Fruit fly (Drosophila melanogaster) whole organism, embryonic: ENCODE measurements around the gene Mst85C.

ENCODE experiments used
- Adf1 ChIP-seq: fragments of 200-800 bp; sonication (Bioruptor generic); IDR thresholded peaks from 2 replicates; pipeline ENCODE4 v1.3.6; 2022; ENCODE audit warnings: missing biosample characterization, missing genetic modification characterization
- Antp ChIP-seq: fragments of 200-800 bp; sonication (Bioruptor generic); optimal IDR thresholded peaks from 3 replicates; lab custom pipeline; 2016; ENCODE audit warnings: missing biosample characterization, missing genetic modification characterization
- Bgb ChIP-seq: fragments of 200-800 bp; sonication (Bioruptor generic); IDR thresholded peaks from 2 replicates; pipeline ENCODE4 v1.3.6; 2022; ENCODE audit warnings: missing biosample characterization, missing genetic modification characterization; ENCODE audit not compliant: partially characterized antibody
- CG12236 ChIP-seq: fragments of 200-800 bp; sonication (Bioruptor generic); optimal IDR thresholded peaks from 2 replicates; lab custom pipeline; 2016; ENCODE audit warnings: missing biosample characterization, missing genetic modification characterization
- CG12942 ChIP-seq: fragments of 200-800 bp; sonication (Bioruptor generic); optimal IDR thresholded peaks from 3 replicates; lab custom pipeline; 2016; ENCODE audit warnings: missing biosample characterization, missing genetic modification characterization
- CG13287 ChIP-seq: fragments of 200-800 bp; sonication (Bioruptor generic); IDR thresholded peaks from 2 replicates; pipeline ENCODE4 v1.3.6; 2022; ENCODE audit warnings: missing biosample characterization, missing genetic modification characterization; ENCODE audit not compliant: partially characterized antibody
- CG14050 ChIP-seq: fragments of 200-800 bp; sonication (Bioruptor generic); IDR thresholded peaks from 3 replicates; pipeline ENCODE4 v1.3.6; 2022; ENCODE audit warnings: missing biosample characterization, missing genetic modification characterization
- CG15011 ChIP-seq: fragments of 200-800 bp; sonication (Bioruptor generic); optimal IDR thresholded peaks from 3 replicates; lab custom pipeline; 2018; ENCODE audit warnings: missing biosample characterization, mild to moderate bottlenecking, missing genetic modification characterization
- CG15601 ChIP-seq: fragments of 200-800 bp; sonication (Bioruptor generic); optimal IDR thresholded peaks from 3 replicates; lab custom pipeline; 2019; ENCODE audit warnings: missing biosample characterization, mild to moderate bottlenecking, missing genetic modification characterization, moderate library complexity
- CG15696 ChIP-seq: fragments of 200-800 bp; sonication (Bioruptor generic); optimal IDR thresholded peaks from 2 replicates; lab custom pipeline; 2019; ENCODE audit warnings: missing biosample characterization, mild to moderate bottlenecking, missing genetic modification characterization, moderate library complexity
- CG2120 ChIP-seq: fragments of 200-800 bp; sonication (Bioruptor generic); optimal IDR thresholded peaks from 3 replicates; lab custom pipeline; 2016; ENCODE audit warnings: missing biosample characterization, missing genetic modification characterization
- CG2199 ChIP-seq: fragments of 200-800 bp; sonication (Bioruptor generic); IDR thresholded peaks from 3 replicates; pipeline ENCODE4 v1.3.6; 2022; ENCODE audit warnings: missing biosample characterization, missing genetic modification characterization
- CG2875 ChIP-seq: fragments of 200-800 bp; sonication (Bioruptor generic); optimal IDR thresholded peaks from 2 replicates; lab custom pipeline; 2017; ENCODE audit warnings: missing biosample characterization, mild to moderate bottlenecking, missing genetic modification characterization, missing genetic modification reagents
- CG31224 ChIP-seq: fragments of 200-800 bp; sonication (Bioruptor generic); IDR thresholded peaks from 2 replicates; pipeline ENCODE4 v1.3.6; 2022; ENCODE audit warnings: missing biosample characterization, missing genetic modification characterization
- CG34422 ChIP-seq: fragments of 200-800 bp; sonication (Bioruptor generic); IDR thresholded peaks from 3 replicates; pipeline ENCODE4 v1.3.6; 2022; ENCODE audit warnings: missing biosample characterization, missing genetic modification characterization
- CG7372 ChIP-seq: fragments of 200-800 bp; sonication (Bioruptor generic); IDR thresholded peaks from 2 replicates; pipeline ENCODE4 v1.3.6; 2022; ENCODE audit warnings: missing biosample characterization, missing genetic modification characterization
- CG9797 ChIP-seq: fragments of 200-800 bp; sonication (Bioruptor generic); optimal IDR thresholded peaks from 3 replicates; lab custom pipeline; 2018; ENCODE audit warnings: missing biosample characterization, mild to moderate bottlenecking, missing genetic modification characterization
- Dip3 ChIP-seq: fragments of 200-800 bp; sonication (Bioruptor generic); optimal IDR thresholded peaks from 3 replicates; lab custom pipeline; 2016; ENCODE audit warnings: missing biosample characterization, missing genetic modification characterization
- E2f1 ChIP-seq: fragments of 200-800 bp; sonication (Bioruptor generic); IDR thresholded peaks from 2 replicates; pipeline ENCODE4 v1.3.6; 2022; ENCODE audit warnings: missing biosample characterization, missing genetic modification characterization
- ERR ChIP-seq: fragments of 200-800 bp; sonication (Bioruptor generic); optimal IDR thresholded peaks from 2 replicates; lab custom pipeline; 2016; ENCODE audit warnings: missing biosample characterization, missing genetic modification characterization
- Eip74EF ChIP-seq, 2 experiments: fragments of 200-800 bp in 1 of 2; fragments of >200 bp in 1 of 2; sonication (Bioruptor generic) in 1 of 2; optimal IDR thresholded peaks; 2 replicates each; lab custom pipeline; 2017 to 2019; ENCODE audit warnings: missing biosample characterization in 2 of 2, missing genetic modification characterization in 2 of 2, mild to moderate bottlenecking in 1 of 2, moderate library complexity in 1 of 2
- Ets97D ChIP-seq: fragments of 200-800 bp; sonication (Bioruptor generic); optimal IDR thresholded peaks from 3 replicates; lab custom pipeline; 2016; ENCODE audit warnings: missing biosample characterization, missing genetic modification characterization
- H15 ChIP-seq: fragments of 200-800 bp; sonication (Bioruptor generic); IDR thresholded peaks from 3 replicates; pipeline ENCODE4 v1.3.6; 2022; ENCODE audit warnings: missing biosample characterization, missing genetic modification characterization
- HLH54F ChIP-seq: fragments of 200-800 bp; sonication (Bioruptor generic); optimal IDR thresholded peaks from 3 replicates; lab custom pipeline; 2016; ENCODE audit warnings: missing biosample characterization, missing genetic modification characterization
- HmgZ ChIP-seq: fragments of 200-800 bp; sonication (Bioruptor generic); optimal IDR thresholded peaks from 2 replicates; lab custom pipeline; 2018; ENCODE audit warnings: missing biosample characterization, mild to moderate bottlenecking, missing genetic modification characterization
- MESR4 ChIP-seq: fragments of 200-800 bp; sonication (Bioruptor generic); optimal IDR thresholded peaks from 2 replicates; lab custom pipeline; 2018; ENCODE audit warnings: missing biosample characterization, mild to moderate bottlenecking, missing genetic modification characterization, moderate library complexity
- Med ChIP-seq: fragments of 200-800 bp; sonication (Bioruptor generic); peaks from one replicate; lab custom pipeline; 2016; ENCODE audit warnings: missing biosample characterization, missing genetic modification characterization, mild to moderate bottlenecking, inconsistent platforms, moderate library complexity
- Myb ChIP-seq: fragments of 200-800 bp; sonication (Bioruptor generic); optimal IDR thresholded peaks from 2 replicates; lab custom pipeline; 2016; ENCODE audit warnings: missing biosample characterization, missing genetic modification characterization
- Nf-YA ChIP-seq: fragments of 200-800 bp; sonication (Bioruptor generic); IDR thresholded peaks from 2 replicates; pipeline ENCODE4 v1.3.6; 2022; ENCODE audit warnings: missing biosample characterization, missing genetic modification characterization
- Oli ChIP-seq: fragments of 200-800 bp; sonication (Bioruptor generic); optimal IDR thresholded peaks from 2 replicates; lab custom pipeline; 2018; ENCODE audit warnings: missing biosample characterization, mild to moderate bottlenecking, missing genetic modification characterization, moderate library complexity
- Stat92E ChIP-seq, 3 experiments: fragments of >200 bp in 2 of 3; fragments of 200-800 bp in 1 of 3; sonication (Bioruptor generic) in 1 of 3; optimal IDR thresholded peaks; 2 replicates each; lab custom pipeline; 2017 to 2019; ENCODE audit warnings: missing biosample characterization in 3 of 3, missing genetic modification characterization in 3 of 3, mild to moderate bottlenecking in 1 of 3, moderate library complexity in 1 of 3
- Vsx1 ChIP-seq: fragments of 200-800 bp; sonication (Bioruptor generic); optimal IDR thresholded peaks from 2 replicates; lab custom pipeline; 2017; ENCODE audit warnings: missing biosample characterization, mild to moderate bottlenecking, missing genetic modification characterization, missing genetic modification reagents
- YL-1 ChIP-seq: fragments of 200-800 bp; sonication (Bioruptor generic); optimal IDR thresholded peaks from 3 replicates; lab custom pipeline; 2017; ENCODE audit warnings: missing biosample characterization, mild to moderate bottlenecking, missing genetic modification characterization
- aop ChIP-seq: fragments of 200-800 bp; sonication (Bioruptor generic); IDR thresholded peaks from 2 replicates; pipeline ENCODE4 v1.3.6; 2022; ENCODE audit warnings: missing biosample characterization, missing genetic modification characterization
- ap ChIP-seq: fragments of 200-800 bp; sonication (Bioruptor generic); IDR thresholded peaks from 2 replicates; pipeline ENCODE4 v1.3.6; 2022; ENCODE audit warnings: missing biosample characterization, missing genetic modification characterization
- ase ChIP-seq: fragments of 200-800 bp; sonication (Bioruptor generic); IDR thresholded peaks from 3 replicates; pipeline ENCODE4 v1.3.6; 2022; ENCODE audit warnings: missing biosample characterization, missing genetic modification characterization
- br ChIP-seq: fragments of >200 bp; optimal IDR thresholded peaks from 2 replicates; lab custom pipeline; 2017
- da ChIP-seq: fragments of 200-800 bp; sonication (Bioruptor generic); optimal IDR thresholded peaks from 2 replicates; lab custom pipeline; 2016; ENCODE audit warnings: missing biosample characterization, missing genetic modification characterization
- en ChIP-seq: fragments of 200-800 bp; sonication (Bioruptor generic); optimal IDR thresholded peaks from 2 replicates; lab custom pipeline; 2016; ENCODE audit warnings: missing biosample characterization, missing genetic modification characterization
- gfzf ChIP-seq: fragments of 200-800 bp; sonication (Bioruptor generic); optimal IDR thresholded peaks from 2 replicates; lab custom pipeline; 2016; ENCODE audit warnings: missing biosample characterization, mild to moderate bottlenecking, missing genetic modification characterization, moderate library complexity
- ham ChIP-seq: fragments of 200-800 bp; sonication (Bioruptor generic); IDR thresholded peaks from 2 replicates; pipeline ENCODE4 v1.3.6; 2022; ENCODE audit warnings: missing biosample characterization, missing genetic modification characterization
- lov ChIP-seq, 2 experiments: fragments of 200-800 bp in 1 of 2; fragments of >200 bp in 1 of 2; sonication (Bioruptor generic) in 1 of 2; IDR thresholded peaks in 1 of 2; optimal IDR thresholded peaks in 1 of 2; 2 replicates in 1 of 2; 3 replicates in 1 of 2; pipeline versions ENCODE4 v1.3.6 to Lab custom; 2017 to 2022; ENCODE audit warnings: missing biosample characterization in 1 of 2, missing genetic modification characterization in 1 of 2
- nau ChIP-seq: fragments of 200-800 bp; sonication (Bioruptor generic); optimal IDR thresholded peaks from 3 replicates; lab custom pipeline; 2017; ENCODE audit warnings: missing biosample characterization, mild to moderate bottlenecking, missing genetic modification characterization, missing genetic modification reagents
- nerfin-1 ChIP-seq: fragments of 200-800 bp; sonication (Bioruptor generic); optimal IDR thresholded peaks from 3 replicates; lab custom pipeline; 2019; ENCODE audit warnings: missing biosample characterization, mild to moderate bottlenecking, missing genetic modification characterization, moderate library complexity
- org-1 ChIP-seq: fragments of 200-800 bp; sonication (Bioruptor generic); optimal IDR thresholded peaks from 2 replicates; lab custom pipeline; 2017; ENCODE audit warnings: missing biosample characterization, missing genetic modification characterization
- pzg ChIP-seq: fragments of 200-800 bp; sonication (Bioruptor generic); optimal IDR thresholded peaks from 3 replicates; lab custom pipeline; 2018; ENCODE audit warnings: missing biosample characterization, mild to moderate bottlenecking, missing genetic modification characterization, moderate library complexity
- sd ChIP-seq: fragments of 200-800 bp; sonication (Bioruptor generic); optimal IDR thresholded peaks from 3 replicates; lab custom pipeline; 2018; ENCODE audit warnings: missing biosample characterization, mild to moderate bottlenecking, missing genetic modification characterization, moderate library complexity
- sens ChIP-seq: fragments of 200-800 bp; sonication (Bioruptor generic); peaks from one replicate; lab custom pipeline; 2016; ENCODE audit warnings: missing biosample characterization, missing genetic modification characterization
- sima ChIP-seq: fragments of 200-800 bp; sonication (Bioruptor generic); optimal IDR thresholded peaks from 2 replicates; lab custom pipeline; 2016; ENCODE audit warnings: missing biosample characterization, missing genetic modification characterization
- slbo ChIP-seq: fragments of 200-800 bp; sonication (Bioruptor generic); IDR thresholded peaks from 2 replicates; pipeline ENCODE4 v1.3.6; 2022; ENCODE audit warnings: missing biosample characterization, missing genetic modification characterization
- tgo ChIP-seq: fragments of 200-800 bp; sonication (Bioruptor generic); IDR thresholded peaks from 3 replicates; pipeline ENCODE4 v1.3.6; 2022; ENCODE audit warnings: missing biosample characterization, missing genetic modification characterization
- twi ChIP-seq: fragments of 200-800 bp; optimal IDR thresholded peaks from 2 replicates; lab custom pipeline; 2019; ENCODE audit warnings: missing biosample characterization, mild to moderate bottlenecking, missing genetic modification characterization, moderate library complexity

The Mst85C gene

dm6 chr3R:9008202-9008601 lies 40.2 kb upstream of the Mst85C start, which contains the start of gene CG11983 (continued):
- TF ChIP-seq Stat92E (GFP tag; optimal IDR thresholded peaks at IDR 0.05; lab: Kevin White, UChicago), result peak in 1 of 3 experiments; percentile 79
- no peak for TF ChIP-seq Nf-YA (GFP tag; lab: Robert Waterston, UW)
- TF ChIP-seq MESR4 (GFP tag; lab: Kevin White, UChicago), result peak; percentile 18
- peak; percentile 8 for TF ChIP-seq YL-1 (GFP tag; lab: Kevin White, UChicago)
- peak; percentile 66 for TF ChIP-seq CG9797
- peak; percentile 81 for TF ChIP-seq gfzf (GFP tag; lab: Kevin White, UChicago)
- TF ChIP-seq CG2199 (GFP tag; lab: Robert Waterston, UW), result no peak
- no peak for TF ChIP-seq CG15696 (tag; lab: Kevin White, UChicago)
- no peak for TF ChIP-seq nerfin-1 (tag; lab: Kevin White, UChicago)
- no peak for TF ChIP-seq ase (GFP tag; lab: Robert Waterston, UW)
- TF ChIP-seq sima (GFP tag; lab: Kevin White, UChicago), result no peak
- no peak for TF ChIP-seq da (GFP tag; lab: Kevin White, UChicago)
- TF ChIP-seq br (lab: Kevin White, UChicago), result no peak
- TF ChIP-seq Med (GFP tag; lab: Kevin White, UChicago), result peak; percentile 53
- no peak for TF ChIP-seq aop
- TF ChIP-seq sd, result peak; percentile 70
- TF ChIP-seq CG2875 (GFP tag; lab: Kevin White, UChicago), result no peak
- no peak for TF ChIP-seq Eip74EF (GFP tag; optimal IDR thresholded peaks at IDR 0.05; lab: Kevin White, UChicago)
- peak; percentile 73 for TF ChIP-seq Ets97D (GFP tag; lab: Kevin White, UChicago)
- TF ChIP-seq ERR (GFP tag; lab: Kevin White, UChicago), result no peak
- no peak for TF ChIP-seq Antp
- no peak for TF ChIP-seq nau (GFP tag; lab: Kevin White, UChicago)
- no peak for TF ChIP-seq Vsx1
- TF ChIP-seq sens (GFP tag; lab: Kevin White, UChicago), result peak; percentile 15
- TF ChIP-seq Bgb (GFP tag; lab: Robert Waterston, UW), result no peak
- TF ChIP-seq en, result no peak
- TF ChIP-seq H15 (GFP tag; lab: Robert Waterston, UW), result no peak
- TF ChIP-seq CG15011 (GFP tag; lab: Kevin White, UChicago), result no peak
- TF ChIP-seq pzg (GFP tag; lab: Kevin White, UChicago), result peak; percentile 83
- no peak for TF ChIP-seq slbo (GFP tag; lab: Robert Waterston, UW)
- TF ChIP-seq CG2120, result peak; percentile 15
- no peak for TF ChIP-seq CG13287
- TF ChIP-seq CG31224 (GFP tag; lab: Robert Waterston, UW), result no peak
- TF ChIP-seq Adf1 (GFP tag; lab: Robert Waterston, UW), result no peak
- no peak for TF ChIP-seq twi (tag; lab: Kevin White, UChicago)
- TF ChIP-seq CG15601 (tag; lab: Kevin White, UChicago), result no peak
- TF ChIP-seq E2f1, result no peak
- TF ChIP-seq Dip3 (GFP tag; lab: Kevin White, UChicago), result no peak
- no peak for TF ChIP-seq CG12942 (GFP tag; lab: Kevin White, UChicago)
- TF ChIP-seq org-1 (GFP tag; lab: Kevin White, UChicago), result no peak
- TF ChIP-seq CG14050 (GFP tag; lab: Robert Waterston, UW), result no peak
- no peak for TF ChIP-seq CG12236
- no peak for TF ChIP-seq Oli (tag; lab: Kevin White, UChicago)
- no peak for TF ChIP-seq lov (optimal IDR thresholded peaks at IDR 0.05; lab: Kevin White, UChicago)
- TF ChIP-seq lov (GFP tag; IDR thresholded peaks at IDR 0.05; lab: Robert Waterston, UW), result no peak
- TF ChIP-seq ham (GFP tag; lab: Robert Waterston, UW), result no peak
- peak; percentile 95 for TF ChIP-seq Myb
- peak; percentile 60 for TF ChIP-seq HmgZ (tag; lab: Kevin White, UChicago)
- TF ChIP-seq HLH54F, result no peak
- no peak for TF ChIP-seq CG7372 (GFP tag; lab: Robert Waterston, UW)
- TF ChIP-seq tgo (GFP tag; lab: Robert Waterston, UW), result no peak
- TF ChIP-seq CG34422, result no peak
- TF ChIP-seq ap (GFP tag; lab: Robert Waterston, UW), result no peak
